Worm (Caenorhabditis elegans) whole organism, L1 larva: ENCODE measurements around the gene fbxb-77.

ENCODE experiments used
- blmp-1 ChIP-seq: fragments of 150-350 bp; optimal IDR thresholded peaks from 2 replicates; lab custom pipeline; 2014; ENCODE audit warnings: missing biosample characterization, missing genetic modification characterization
- efl-1 ChIP-seq, 4 experiments: fragments of 150-350 bp; optimal IDR thresholded peaks in 3 of 4; peaks in 1 of 4; 1 replicate in 1 of 4; 2 replicates in 3 of 4; lab custom pipeline; 2014; ENCODE audit warnings: missing biosample characterization in 2 of 4, missing genetic modification characterization in 2 of 4, missing genetic modification reagents in 2 of 4
- elt-2 ChIP-seq: sonication (generic microtip); optimal IDR thresholded peaks from 2 replicates; lab custom pipeline; 2016; ENCODE audit warnings: missing genetic modification characterization, mild to moderate bottlenecking, inconsistent platforms, missing compliant biosample characterization, missing genetic modification reagents
- hpl-2 ChIP-seq: fragments of 150-350 bp; optimal IDR thresholded peaks from 2 replicates; lab custom pipeline; 2014; ENCODE audit warnings: missing biosample characterization, missing genetic modification reagents, missing genetic modification characterization
- lin-35 ChIP-seq, 2 experiments: fragments of 150-350 bp; optimal IDR thresholded peaks; 2 replicates each; lab custom pipeline; 2014; ENCODE audit warnings: missing biosample characterization in 2 of 2, missing genetic modification characterization in 2 of 2, missing genetic modification reagents in 2 of 2
- nhr-77 ChIP-seq: fragments of 150-350 bp; optimal IDR thresholded peaks from 2 replicates; lab custom pipeline; 2014; ENCODE audit warnings: missing biosample characterization, missing genetic modification characterization
- nhr-90 ChIP-seq: sonication (generic microtip); optimal IDR thresholded peaks from 2 replicates; lab custom pipeline; 2016; ENCODE audit warnings: mild to moderate bottlenecking, missing genetic modification characterization, missing compliant biosample characterization; ENCODE audit not compliant: poor library complexity

DNA sequence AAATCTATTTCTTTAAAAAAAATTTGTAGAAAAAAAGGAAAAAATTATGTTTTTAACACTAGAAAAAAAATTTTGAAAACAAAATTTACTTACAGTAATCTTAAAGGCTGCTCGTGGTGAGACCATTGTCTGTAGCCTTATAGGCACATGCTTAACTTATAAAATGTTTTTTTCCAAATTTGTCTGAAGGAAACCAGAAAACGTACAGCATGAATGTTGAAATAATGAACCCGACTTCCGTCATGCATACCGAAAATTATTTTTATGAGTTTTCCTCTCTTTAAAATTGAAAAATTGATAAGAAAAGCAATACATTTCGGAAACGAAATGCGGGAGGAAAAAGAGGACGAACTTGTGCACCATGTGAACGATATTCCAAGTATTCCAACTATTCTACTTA, 15.8 kb upstream of the fbxb-77 start, which contains the start of gene R11E3.2:
- TF ChIP-seq elt-2 (no peak), nhr-90 (tag; lab: Kevin White, UChicago) (no peak), nhr-77 (tag; lab: Kevin White, UChicago) (no peak), hpl-2 (GFP tag; lab: Kevin White, UChicago) (no peak), efl-1 (optimal IDR thresholded peaks at IDR 0.05; lab: Kevin White, UChicago) (no peak), efl-1 (GFP tag; optimal IDR thresholded peaks at IDR 0.05 in 1 of 2; lab: Kevin White, UChicago) (no peak), lin-35 (GFP tag; optimal IDR thresholded peaks at IDR 0.05; lab: Kevin White, UChicago) (no peak), blmp-1 (no peak)
